Fruit fly (Drosophila melanogaster) S2 (cell line): ENCODE data around the gene Ncc69.

ENCODE experiments used
- CG8478 ChIP-seq: fragments of >200 bp; optimal IDR thresholded peaks from 2 replicates; lab custom pipeline; 2018
- CTCF ChIP-seq, 2 experiments: fragments of >200 bp; optimal IDR thresholded peaks; 2 replicates each; lab custom pipeline; 2018

- TF ChIP-seq CG8478 (lab: Kevin White, UChicago) (no peak), CTCF (optimal IDR thresholded peaks at IDR 0.05; lab: Kevin White, UChicago) (no peak)
Measured at dm6 chr3L:12363729-12364128, 27.5 kb downstream of the Ncc69 start.
